Fruit fly (Drosophila melanogaster) whole organism, embryonic: Measurements from ENCODE around the gene CG14024.
A peak's percentile ranks its signal among the peaks of the same experiment; 100 is the strongest.

Experiments
- Adf1 ChIP-seq: fragments of 200-800 bp; sonication (Bioruptor generic); IDR thresholded peaks from 2 replicates; pipeline ENCODE4 v1.3.6; 2022; ENCODE audit warnings: missing biosample characterization, missing genetic modification characterization
- Blimp-1 ChIP-seq: fragments of 200-800 bp; sonication (Bioruptor generic); optimal IDR thresholded peaks from 3 replicates; lab custom pipeline; 2018; ENCODE audit warnings: missing biosample characterization, missing genetic modification characterization, mild to moderate bottlenecking, moderate library complexity, missing genetic modification reagents
- CG10147 ChIP-seq: fragments of 200-800 bp; sonication (Bioruptor generic); optimal IDR thresholded peaks from 2 replicates; lab custom pipeline; 2019; ENCODE audit warnings: missing biosample characterization, mild to moderate bottlenecking, missing genetic modification characterization, moderate library complexity
- CG11696 ChIP-seq: fragments of 200-800 bp; sonication (Bioruptor generic); IDR thresholded peaks from 2 replicates; pipeline ENCODE4 v1.3.6; 2022; ENCODE audit warnings: missing biosample characterization, missing genetic modification characterization
- CG11723 ChIP-seq: fragments of 200-800 bp; sonication (Bioruptor generic); optimal IDR thresholded peaks from 2 replicates; lab custom pipeline; 2017; ENCODE audit warnings: missing biosample characterization, mild to moderate bottlenecking, missing genetic modification characterization
- CG12236 ChIP-seq: fragments of 200-800 bp; sonication (Bioruptor generic); optimal IDR thresholded peaks from 2 replicates; lab custom pipeline; 2016; ENCODE audit warnings: missing biosample characterization, missing genetic modification characterization
- CG13296 ChIP-seq: fragments of 200-800 bp; sonication (Bioruptor generic); optimal IDR thresholded peaks from 3 replicates; lab custom pipeline; 2018; ENCODE audit warnings: missing biosample characterization, mild to moderate bottlenecking, missing genetic modification characterization
- CG13775 ChIP-seq: fragments of 200-800 bp; sonication (Bioruptor generic); optimal IDR thresholded peaks from 3 replicates; lab custom pipeline; 2017; ENCODE audit warnings: missing biosample characterization, mild to moderate bottlenecking, missing genetic modification characterization
- CG15479 ChIP-seq: fragments of 200-800 bp; sonication (Bioruptor generic); optimal IDR thresholded peaks from 3 replicates; lab custom pipeline; 2019; ENCODE audit warnings: missing biosample characterization, mild to moderate bottlenecking, missing genetic modification characterization, moderate library complexity
- CG15696 ChIP-seq: fragments of 200-800 bp; sonication (Bioruptor generic); optimal IDR thresholded peaks from 2 replicates; lab custom pipeline; 2019; ENCODE audit warnings: missing biosample characterization, mild to moderate bottlenecking, missing genetic modification characterization, moderate library complexity
- CG18599 ChIP-seq: fragments of 200-800 bp; sonication (Bioruptor generic); optimal IDR thresholded peaks from 3 replicates; lab custom pipeline; 2017; ENCODE audit warnings: missing biosample characterization, missing genetic modification characterization, mild to moderate bottlenecking, moderate library complexity, missing genetic modification reagents
- CG2889 ChIP-seq: fragments of 200-800 bp; sonication (Bioruptor generic); IDR thresholded peaks from 3 replicates; pipeline ENCODE4 v1.3.6; 2022; ENCODE audit warnings: missing biosample characterization, missing genetic modification characterization
- CG3163 ChIP-seq: fragments of 200-800 bp; sonication (Bioruptor generic); optimal IDR thresholded peaks from 3 replicates; lab custom pipeline; 2016; ENCODE audit warnings: missing biosample characterization, missing genetic modification characterization
- CG32532 ChIP-seq: fragments of 200-800 bp; sonication (Bioruptor generic); IDR thresholded peaks from 2 replicates; pipeline ENCODE4 v1.3.6; 2022; ENCODE audit warnings: missing biosample characterization, missing genetic modification characterization
- CG34224 ChIP-seq: fragments of 200-800 bp; sonication (Bioruptor generic); IDR thresholded peaks from 3 replicates; pipeline ENCODE4 v1.3.6; 2022; ENCODE audit warnings: missing biosample characterization, missing genetic modification characterization; ENCODE audit not compliant: partially characterized antibody
- CG42726 ChIP-seq: fragments of 200-800 bp; sonication (Bioruptor generic); IDR thresholded peaks from 2 replicates; pipeline ENCODE4 v1.3.6; 2022; ENCODE audit warnings: missing biosample characterization, missing genetic modification characterization; ENCODE audit not compliant: partially characterized antibody
- CG5180 ChIP-seq: fragments of 200-800 bp; sonication (Bioruptor generic); optimal IDR thresholded peaks from 3 replicates; lab custom pipeline; 2017; ENCODE audit warnings: missing biosample characterization, missing genetic modification characterization, mild to moderate bottlenecking, moderate library complexity, missing genetic modification reagents
- CG9932 ChIP-seq: fragments of 200-800 bp; sonication (Bioruptor generic); IDR thresholded peaks from 2 replicates; pipeline ENCODE4 v1.3.6; 2022; ENCODE audit warnings: missing biosample characterization, missing genetic modification characterization
- D19A ChIP-seq: fragments of 200-800 bp; optimal IDR thresholded peaks from 3 replicates; lab custom pipeline; 2019; ENCODE audit warnings: missing biosample characterization, mild to moderate bottlenecking, missing genetic modification characterization, moderate library complexity
- Drgx ChIP-seq: fragments of 200-800 bp; sonication (Bioruptor generic); IDR thresholded peaks from 2 replicates; pipeline ENCODE4 v1.3.6; 2022; ENCODE audit warnings: missing biosample characterization, missing genetic modification characterization
- HHEX ChIP-seq: fragments of 200-800 bp; sonication (Bioruptor generic); optimal IDR thresholded peaks from 3 replicates; lab custom pipeline; 2017; ENCODE audit warnings: missing biosample characterization, mild to moderate bottlenecking, missing genetic modification characterization, missing genetic modification reagents
- Hmr ChIP-seq: fragments of 200-800 bp; sonication (Bioruptor generic); optimal IDR thresholded peaks from 3 replicates; lab custom pipeline; 2017; ENCODE audit warnings: mild to moderate bottlenecking, missing biosample characterization, missing genetic modification reagents, missing genetic modification characterization
- Hmx ChIP-seq: fragments of 200-800 bp; sonication (Bioruptor generic); optimal IDR thresholded peaks from 2 replicates; lab custom pipeline; 2016; ENCODE audit warnings: missing biosample characterization, missing genetic modification characterization
- Hr78 ChIP-seq, 2 experiments: fragments of 200-800 bp in 1 of 2; fragments of >200 bp in 1 of 2; sonication (Bioruptor generic) in 1 of 2; optimal IDR thresholded peaks; 2 replicates each; lab custom pipeline; 2017 to 2019; ENCODE audit warnings: missing biosample characterization in 2 of 2, missing genetic modification characterization in 2 of 2, mild to moderate bottlenecking in 1 of 2, moderate library complexity in 1 of 2
- Mad ChIP-seq: fragments of 200-800 bp; sonication (Bioruptor generic); optimal IDR thresholded peaks from 2 replicates; lab custom pipeline; 2016; ENCODE audit warnings: missing biosample characterization, missing genetic modification characterization
- Nf-YA ChIP-seq: fragments of 200-800 bp; sonication (Bioruptor generic); IDR thresholded peaks from 2 replicates; pipeline ENCODE4 v1.3.6; 2022; ENCODE audit warnings: missing biosample characterization, missing genetic modification characterization
- Ravus ChIP-seq: fragments of 200-800 bp; sonication (Bioruptor generic); IDR thresholded peaks from 2 replicates; pipeline ENCODE4 v1.3.6; 2022; ENCODE audit warnings: missing biosample characterization, missing genetic modification characterization
- Ssrp ChIP-seq: fragments of 200-800 bp; sonication (Bioruptor generic); optimal IDR thresholded peaks from 2 replicates; lab custom pipeline; 2018; ENCODE audit warnings: missing biosample characterization, mild to moderate bottlenecking, missing genetic modification characterization, moderate library complexity
- chm ChIP-seq: fragments of 200-800 bp; sonication (Bioruptor generic); IDR thresholded peaks from 2 replicates; pipeline ENCODE4 v1.3.6; 2022; ENCODE audit warnings: missing biosample characterization, missing genetic modification characterization
- chn ChIP-seq: fragments of 200-800 bp; sonication (Bioruptor generic); optimal IDR thresholded peaks from 2 replicates; lab custom pipeline; 2016; ENCODE audit warnings: missing biosample characterization, missing genetic modification characterization
- ci ChIP-seq: fragments of 200-800 bp; sonication (Bioruptor generic); IDR thresholded peaks from 3 replicates; pipeline ENCODE4 v1.3.6; 2022; ENCODE audit warnings: missing biosample characterization, missing genetic modification characterization
- en ChIP-seq: fragments of 200-800 bp; sonication (Bioruptor generic); optimal IDR thresholded peaks from 2 replicates; lab custom pipeline; 2016; ENCODE audit warnings: missing biosample characterization, missing genetic modification characterization
- exex ChIP-seq: fragments of 200-800 bp; sonication (Bioruptor generic); optimal IDR thresholded peaks from 4 replicates; lab custom pipeline; 2018; ENCODE audit warnings: missing biosample characterization, mild to moderate bottlenecking, missing genetic modification characterization, moderate library complexity
- fd96Cb ChIP-seq: fragments of 200-800 bp; sonication (Bioruptor generic); optimal IDR thresholded peaks from 2 replicates; lab custom pipeline; 2018; ENCODE audit warnings: missing biosample characterization, mild to moderate bottlenecking, missing genetic modification characterization, moderate library complexity
- grn ChIP-seq: fragments of 200-800 bp; sonication (Bioruptor generic); optimal IDR thresholded peaks from 3 replicates; lab custom pipeline; 2017; ENCODE audit warnings: missing biosample characterization, missing genetic modification characterization
- ind ChIP-seq: fragments of 200-800 bp; sonication (Bioruptor generic); optimal IDR thresholded peaks from 3 replicates; lab custom pipeline; 2016; ENCODE audit warnings: missing biosample characterization, missing genetic modification characterization
- kni ChIP-seq: fragments of 200-800 bp; sonication (Bioruptor generic); optimal IDR thresholded peaks from 3 replicates; lab custom pipeline; 2017; ENCODE audit warnings: mild to moderate bottlenecking, missing biosample characterization, missing genetic modification reagents, missing genetic modification characterization
- oc ChIP-seq: fragments of 200-800 bp; sonication (Bioruptor generic); optimal IDR thresholded peaks from 2 replicates; lab custom pipeline; 2018; ENCODE audit warnings: missing biosample characterization, mild to moderate bottlenecking, missing genetic modification characterization, moderate library complexity
- otp ChIP-seq: fragments of 200-800 bp; sonication (Bioruptor generic); IDR thresholded peaks from 3 replicates; pipeline ENCODE4, ENCODE4 v1.3.6; 2022; ENCODE audit warnings: missing biosample characterization, missing genetic modification characterization
- pan ChIP-seq, 4 experiments: fragments of >200 bp in 3 of 4; fragments of 200-800 bp in 1 of 4; sonication (Bioruptor generic) in 1 of 4; optimal IDR thresholded peaks in 3 of 4; IDR thresholded peaks in 1 of 4; 2 replicates each; pipeline versions ENCODE4 v1.3.6 to Lab custom; 2017 to 2022; ENCODE audit warnings: missing biosample characterization in 2 of 4, missing genetic modification characterization in 2 of 4, mixed read lengths in 1 of 4
- sd ChIP-seq: fragments of 200-800 bp; sonication (Bioruptor generic); optimal IDR thresholded peaks from 3 replicates; lab custom pipeline; 2018; ENCODE audit warnings: missing biosample characterization, mild to moderate bottlenecking, missing genetic modification characterization, moderate library complexity
- sens-2 ChIP-seq: fragments of 200-800 bp; sonication (Bioruptor generic); IDR thresholded peaks from 2 replicates; pipeline ENCODE4 v1.3.6; 2022; ENCODE audit warnings: missing biosample characterization, missing genetic modification characterization
- sob ChIP-seq: fragments of 200-800 bp; sonication (Bioruptor generic); IDR thresholded peaks from 2 replicates; pipeline ENCODE4 v1.3.6; 2022; ENCODE audit warnings: missing biosample characterization, missing genetic modification characterization
- sr ChIP-seq: fragments of 200-800 bp; sonication (Bioruptor generic); IDR thresholded peaks from 3 replicates; pipeline ENCODE4 v1.3.6; 2022; ENCODE audit warnings: missing biosample characterization, missing genetic modification characterization
- tap ChIP-seq: fragments of 200-800 bp; optimal IDR thresholded peaks from 3 replicates; lab custom pipeline; 2019; ENCODE audit warnings: missing biosample characterization, mild to moderate bottlenecking, missing genetic modification characterization, moderate library complexity
- toy ChIP-seq: fragments of 200-800 bp; sonication (Bioruptor generic); IDR thresholded peaks from 2 replicates; pipeline ENCODE4 v1.3.6; 2022; ENCODE audit warnings: missing biosample characterization, missing genetic modification characterization
- trem ChIP-seq: fragments of 200-800 bp; optimal IDR thresholded peaks from 3 replicates; lab custom pipeline; 2019; ENCODE audit warnings: missing biosample characterization, mild to moderate bottlenecking, missing genetic modification characterization, moderate library complexity
- twi ChIP-seq: fragments of 200-800 bp; optimal IDR thresholded peaks from 2 replicates; lab custom pipeline; 2019; ENCODE audit warnings: missing biosample characterization, mild to moderate bottlenecking, missing genetic modification characterization, moderate library complexity
- z ChIP-seq: fragments of 200-800 bp; sonication (Bioruptor generic); IDR thresholded peaks from 3 replicates; pipeline ENCODE4 v1.3.6; 2022; ENCODE audit warnings: missing biosample characterization, missing genetic modification characterization

Gene CG14024

DNA sequence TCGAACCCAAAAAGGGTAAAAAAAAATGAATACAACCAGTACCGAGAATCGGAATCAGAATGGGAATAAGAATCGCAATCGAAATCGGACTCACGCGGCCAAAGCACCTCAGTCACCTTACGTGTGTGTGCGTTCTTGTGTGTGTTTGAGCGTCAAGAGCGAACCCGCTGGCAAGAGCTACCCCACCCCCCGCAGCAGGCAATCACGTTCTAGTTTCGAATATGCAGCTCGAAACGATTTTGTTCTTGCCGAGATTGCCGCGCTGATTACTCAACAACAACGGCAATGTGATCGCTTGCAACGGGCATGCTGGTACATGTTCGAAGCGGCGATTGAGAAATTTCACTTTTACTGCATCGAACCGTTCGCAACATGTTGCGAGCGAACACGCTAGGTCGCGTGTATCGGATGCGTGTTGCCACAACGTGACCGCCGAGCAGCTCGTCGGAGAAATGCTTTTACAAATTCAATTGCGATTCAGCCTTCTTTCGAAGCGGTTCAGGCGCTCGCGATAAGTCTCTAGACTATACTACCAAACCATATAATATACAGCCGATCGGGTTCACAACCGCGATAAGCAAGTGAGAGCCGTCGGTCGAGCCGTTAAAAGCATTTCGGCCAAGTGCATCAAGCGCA is 9.3 kb downstream of the CG14024 start:
- peak; percentile 58; the same call in 2 of the 3 replicates for TF ChIP-seq ci (GFP tag; lab: Robert Waterston, UW)
- TF ChIP-seq Hmr = no peak
- no peak for TF ChIP-seq CG13296 (GFP tag; lab: Kevin White, UChicago)
- TF ChIP-seq Hr78 (GFP tag; optimal IDR thresholded peaks at IDR 0.05; lab: Kevin White, UChicago) = peak in 1 of 2 experiments; percentile 65
- TF ChIP-seq CG34224 (GFP tag; lab: Robert Waterston, UW) = no peak
- TF ChIP-seq Ssrp (tag; lab: Kevin White, UChicago) = no peak
- TF ChIP-seq chn (GFP tag; lab: Kevin White, UChicago) = no peak
- TF ChIP-seq toy (GFP tag; lab: Robert Waterston, UW) = no peak
- no peak for TF ChIP-seq CG42726
- peak; percentile 71; the same call in 1 of the 2 replicates for TF ChIP-seq chm
- peak; percentile 59; the same call in 1 of the 3 replicates for TF ChIP-seq z (GFP tag; lab: Robert Waterston, UW)
- TF ChIP-seq sens-2 (GFP tag; lab: Robert Waterston, UW) = peak; percentile 65; the same call in 1 of the 2 replicates
- TF ChIP-seq CG18599 (GFP tag; lab: Kevin White, UChicago) = peak; percentile 11
- no peak for TF ChIP-seq sr (GFP tag; lab: Robert Waterston, UW)
- no peak for TF ChIP-seq ind (GFP tag; lab: Kevin White, UChicago)
- TF ChIP-seq trem = peak; percentile 19
- peak; percentile 18 for TF ChIP-seq exex
- no peak for TF ChIP-seq CG2889
- no peak for TF ChIP-seq en (GFP tag; lab: Kevin White, UChicago)
- peak; percentile 37; the same call in 1 of the 2 replicates for TF ChIP-seq Drgx
- peak; percentile 100 for TF ChIP-seq CG5180 (GFP tag; lab: Kevin White, UChicago)
- TF ChIP-seq CG15479 (GFP tag; lab: Kevin White, UChicago) = peak; percentile 48
- TF ChIP-seq kni = peak; percentile 98
- TF ChIP-seq CG3163 (GFP tag; lab: Kevin White, UChicago) = no peak
- no peak for TF ChIP-seq CG13775 (GFP tag; lab: Kevin White, UChicago)
- no peak for TF ChIP-seq Nf-YA (GFP tag; lab: Robert Waterston, UW)
- peak; percentile 92 for TF ChIP-seq grn (GFP tag; lab: Kevin White, UChicago)
- no peak for TF ChIP-seq Ravus (GFP tag; lab: Robert Waterston, UW)
- TF ChIP-seq twi (tag; lab: Kevin White, UChicago) = no peak
- no peak for TF ChIP-seq fd96Cb (tag; lab: Kevin White, UChicago)
- peak; percentile 89 for TF ChIP-seq Blimp-1 (GFP tag; lab: Kevin White, UChicago)
- no peak for TF ChIP-seq tap
- TF ChIP-seq HHEX (GFP tag; lab: Kevin White, UChicago) = no peak
- no peak for TF ChIP-seq Mad (GFP tag; lab: Kevin White, UChicago)
- no peak for TF ChIP-seq CG15696 (tag; lab: Kevin White, UChicago)
- TF ChIP-seq sob (GFP tag; lab: Robert Waterston, UW) = peak; percentile 19; the same call in 1 of the 2 replicates
- no peak for TF ChIP-seq CG11696 (GFP tag; lab: Robert Waterston, UW)
- TF ChIP-seq D19A (tag; lab: Kevin White, UChicago) = no peak
- TF ChIP-seq Adf1 (GFP tag; lab: Robert Waterston, UW) = peak; percentile 9; the same call in 1 of the 2 replicates
- TF ChIP-seq CG12236 (GFP tag; lab: Kevin White, UChicago) = no peak
- no peak for TF ChIP-seq CG11723 (GFP tag; lab: Kevin White, UChicago)
- TF ChIP-seq sd (tag; lab: Kevin White, UChicago) = no peak
- no peak for TF ChIP-seq pan (optimal IDR thresholded peaks at IDR 0.05; lab: Kevin White, UChicago)
- no peak for TF ChIP-seq pan (GFP tag; optimal IDR thresholded peaks at IDR 0.05 in 1 of 2, IDR thresholded peaks at IDR 0.05 in 1 of 2)
- no peak; the same call in 2 of the 3 replicates for TF ChIP-seq otp (GFP tag; lab: Robert Waterston, UW)
- no peak for TF ChIP-seq CG10147 (GFP tag; lab: Kevin White, UChicago)
- no peak for TF ChIP-seq CG32532 (GFP tag; lab: Robert Waterston, UW)
- TF ChIP-seq Hmx (GFP tag; lab: Kevin White, UChicago) = no peak
- no peak for TF ChIP-seq CG9932 (GFP tag; lab: Robert Waterston, UW)
- peak; percentile 18 for TF ChIP-seq oc (tag; lab: Kevin White, UChicago)
